Worm (Caenorhabditis elegans) whole organism, late embryonic: ENCODE measurements around the gene K08E5.6.

Source experiments
- C08G9.2 ChIP-seq: sonication (generic microtip); optimal IDR thresholded peaks from 2 replicates; lab custom pipeline; 2016; ENCODE audit warnings: mild to moderate bottlenecking, missing genetic modification characterization, moderate library complexity, missing compliant biosample characterization
- C38D4.7 ChIP-seq: fragments of 200-800 bp; sonication (Bioruptor generic); optimal IDR thresholded peaks from 2 replicates; lab custom pipeline; 2018; ENCODE audit warnings: mild to moderate bottlenecking, missing genetic modification characterization, moderate library complexity, missing compliant biosample characterization
- F13H6.1 ChIP-seq: sonication (generic microtip); optimal IDR thresholded peaks from 2 replicates; lab custom pipeline; 2016; ENCODE audit warnings: missing genetic modification characterization, missing compliant biosample characterization
- K09A11.1 ChIP-seq: sonication (generic microtip); optimal IDR thresholded peaks from 2 replicates; lab custom pipeline; 2017; ENCODE audit warnings: antibody characterized with exemption, mild to moderate bottlenecking, missing genetic modification characterization, missing compliant biosample characterization; ENCODE audit not compliant: insufficient read depth
- T23F11.4 ChIP-seq: fragments of 200-800 bp; sonication (Bioruptor generic); optimal IDR thresholded peaks from 2 replicates; lab custom pipeline; 2018; ENCODE audit warnings: mild to moderate bottlenecking, missing genetic modification characterization, missing compliant biosample characterization
- Y22D7AL.16 ChIP-seq: sonication (generic microtip); optimal IDR thresholded peaks from 2 replicates; lab custom pipeline; 2016; ENCODE audit warnings: missing genetic modification characterization, missing compliant biosample characterization
- ahr-1 ChIP-seq: sonication (generic microtip); optimal IDR thresholded peaks from 2 replicates; lab custom pipeline; 2016; ENCODE audit warnings: missing genetic modification characterization, missing compliant biosample characterization
- ceh-14 ChIP-seq: sonication (generic microtip); optimal IDR thresholded peaks from 2 replicates; lab custom pipeline; 2016; ENCODE audit warnings: missing genotype, missing genetic modification characterization, missing compliant biosample characterization
- ceh-18 ChIP-seq: sonication (generic microtip); optimal IDR thresholded peaks from 2 replicates; lab custom pipeline; 2016; ENCODE audit warnings: missing genetic modification characterization, missing compliant biosample characterization
- ceh-19 ChIP-seq: fragments of 200-800 bp; sonication (Bioruptor generic); optimal IDR thresholded peaks from 2 replicates; lab custom pipeline; 2018; ENCODE audit warnings: mild to moderate bottlenecking, missing genetic modification characterization, missing compliant biosample characterization
- ceh-24 ChIP-seq: sonication (generic microtip); optimal IDR thresholded peaks from 2 replicates; lab custom pipeline; 2016; ENCODE audit warnings: mild to moderate bottlenecking, missing genetic modification characterization, missing compliant biosample characterization
- ceh-30 ChIP-seq: fragments of 150-350 bp; optimal IDR thresholded peaks from 2 replicates; lab custom pipeline; 2014; ENCODE audit warnings: missing biosample characterization, missing genetic modification characterization
- ceh-34 ChIP-seq: sonication (generic microtip); optimal IDR thresholded peaks from 2 replicates; lab custom pipeline; 2016; ENCODE audit warnings: mild to moderate bottlenecking, missing genetic modification characterization, missing compliant biosample characterization
- ceh-45 ChIP-seq: fragments of 200-800 bp; sonication (Bioruptor generic); IDR thresholded peaks from 2 replicates; pipeline ENCODE4 v1.3.6; 2022; ENCODE audit warnings: missing genetic modification reagents, missing genetic modification characterization, missing compliant biosample characterization
- dve-1 ChIP-seq: sonication (generic microtip); optimal IDR thresholded peaks from 2 replicates; lab custom pipeline; 2017; ENCODE audit warnings: antibody characterized with exemption, mild to moderate bottlenecking, missing genetic modification characterization, missing compliant biosample characterization
- elt-4 ChIP-seq: sonication (generic microtip); optimal IDR thresholded peaks from 2 replicates; lab custom pipeline; 2016; ENCODE audit warnings: missing genetic modification characterization, missing compliant biosample characterization
- ets-4 ChIP-seq: sonication (generic microtip); optimal IDR thresholded peaks from 2 replicates; lab custom pipeline; 2016; ENCODE audit warnings: missing genetic modification characterization, missing compliant biosample characterization
- eyg-1 ChIP-seq: sonication (generic microtip); optimal IDR thresholded peaks from 2 replicates; lab custom pipeline; 2016; ENCODE audit warnings: missing genotype, missing genetic modification characterization, missing compliant biosample characterization
- gmeb-2 ChIP-seq: sonication (generic microtip); optimal IDR thresholded peaks from 2 replicates; lab custom pipeline; 2016; ENCODE audit warnings: missing genetic modification characterization, inconsistent platforms, missing compliant biosample characterization
- hlh-15 ChIP-seq: sonication (generic microtip); optimal IDR thresholded peaks from 2 replicates; lab custom pipeline; 2016; ENCODE audit warnings: missing genetic modification characterization, missing compliant biosample characterization
- hlh-6 ChIP-seq: sonication (generic microtip); optimal IDR thresholded peaks from 2 replicates; lab custom pipeline; 2016; ENCODE audit warnings: missing genotype, missing genetic modification characterization, missing compliant biosample characterization
- lim-6 ChIP-seq: sonication (generic microtip); optimal IDR thresholded peaks from 2 replicates; lab custom pipeline; 2016; ENCODE audit warnings: missing genetic modification characterization, missing compliant biosample characterization
- lin-11 ChIP-seq: fragments of 200-800 bp; sonication (Bioruptor generic); optimal IDR thresholded peaks from 2 replicates; lab custom pipeline; 2018; ENCODE audit warnings: mild to moderate bottlenecking, missing genetic modification characterization, missing compliant biosample characterization
- madf-2 ChIP-seq: sonication (generic microtip); optimal IDR thresholded peaks from 2 replicates; lab custom pipeline; 2017; ENCODE audit warnings: missing genetic modification characterization, missing compliant biosample characterization
- nfya-1 ChIP-seq: sonication (generic microtip); optimal IDR thresholded peaks from 2 replicates; lab custom pipeline; 2017; ENCODE audit warnings: missing genetic modification characterization, mild to moderate bottlenecking, missing compliant biosample characterization, antibody characterized with exemption, moderate library complexity
- nhr-11 ChIP-seq: fragments of 150-350 bp; optimal IDR thresholded peaks from 2 replicates; lab custom pipeline; 2014; ENCODE audit warnings: missing biosample characterization, missing genetic modification characterization
- pag-3 ChIP-seq: sonication (generic microtip); optimal IDR thresholded peaks from 2 replicates; lab custom pipeline; 2016; ENCODE audit warnings: missing compliant biosample characterization, missing genetic modification characterization, borderline replicate concordance
- pax-1 ChIP-seq: fragments of 150-350 bp; optimal IDR thresholded peaks from 2 replicates; lab custom pipeline; 2014; ENCODE audit warnings: missing biosample characterization, missing genetic modification characterization
- pha-4 ChIP-seq: fragments of 150-350 bp; optimal IDR thresholded peaks from 2 replicates; lab custom pipeline; 2018; ENCODE audit warnings: missing biosample characterization, missing genetic modification reagents, missing genetic modification characterization
- pqm-1 ChIP-seq: sonication (generic microtip); optimal IDR thresholded peaks from 2 replicates; lab custom pipeline; 2016; ENCODE audit warnings: missing genetic modification characterization, missing compliant biosample characterization
- pros-1 ChIP-seq: fragments of 150-350 bp; optimal IDR thresholded peaks from 2 replicates; lab custom pipeline; 2014; ENCODE audit warnings: missing biosample characterization, missing genetic modification reagents, missing genetic modification characterization
- ref-2 ChIP-seq: sonication (generic microtip); optimal IDR thresholded peaks from 2 replicates; lab custom pipeline; 2016; ENCODE audit warnings: missing genetic modification characterization, missing compliant biosample characterization
- sox-2 ChIP-seq: fragments of 200-800 bp; sonication (Bioruptor generic); IDR thresholded peaks from 2 replicates; pipeline ENCODE4 v1.3.6; 2022; ENCODE audit warnings: missing genetic modification reagents, missing genetic modification characterization, missing compliant biosample characterization
- syd-9 ChIP-seq: sonication (generic microtip); optimal IDR thresholded peaks from 2 replicates; lab custom pipeline; 2016; ENCODE audit warnings: mild to moderate bottlenecking, missing genetic modification characterization, moderate library complexity, missing compliant biosample characterization
- tbx-7 ChIP-seq: sonication (generic microtip); optimal IDR thresholded peaks from 2 replicates; lab custom pipeline; 2016; ENCODE audit warnings: missing genotype, missing genetic modification characterization, missing compliant biosample characterization
- zip-5 ChIP-seq: sonication (generic microtip); optimal IDR thresholded peaks from 2 replicates; lab custom pipeline; 2016; ENCODE audit warnings: missing genetic modification characterization, missing compliant biosample characterization
- ztf-16 ChIP-seq: sonication (generic microtip); optimal IDR thresholded peaks from 2 replicates; lab custom pipeline; 2017; ENCODE audit warnings: missing genetic modification characterization, missing compliant biosample characterization

Gene K08E5.6

ce11 chrIII:10156269-10156668 lies 15.4 kb downstream of the K08E5.6 start:
- TF ChIP-seq T23F11.4 (GFP tag; lab: Kevin White, UChicago) = no peak
- TF ChIP-seq syd-9 (tag; lab: Kevin White, UChicago) = no peak
- no peak for TF ChIP-seq pros-1
- TF ChIP-seq pqm-1 (tag; lab: Kevin White, UChicago) = no peak
- TF ChIP-seq pax-1 (tag; lab: Kevin White, UChicago) = no peak
- TF ChIP-seq lin-11 = no peak
- no peak for TF ChIP-seq pag-3 (tag; lab: Kevin White, UChicago)
- TF ChIP-seq Y22D7AL.16 = no peak
- TF ChIP-seq ceh-19 (GFP tag; lab: Kevin White, UChicago) = no peak
- TF ChIP-seq ets-4 (tag; lab: Kevin White, UChicago) = no peak
- no peak for TF ChIP-seq madf-2 (tag; lab: Kevin White, UChicago)
- no peak for TF ChIP-seq K09A11.1 (tag; lab: Kevin White, UChicago)
- no peak for TF ChIP-seq ceh-18 (tag; lab: Kevin White, UChicago)
- TF ChIP-seq F13H6.1 (tag; lab: Kevin White, UChicago) = no peak
- no peak for TF ChIP-seq elt-4 (tag; lab: Kevin White, UChicago)

ce11 chrIII:10160385-10160784 lies 19.6 kb downstream of the K08E5.6 start, which contains the start of the genes K08E5.5 and mua-3:
K08E5.5 (minus strand) TSS chrIII:10160485.
mua-3 (plus strand) TSS chrIII:10160697.
- no peak for TF ChIP-seq ref-2 (tag; lab: Kevin White, UChicago)
- TF ChIP-seq ceh-34 = no peak
- no peak for TF ChIP-seq K09A11.1 (tag; lab: Kevin White, UChicago)
- no peak for TF ChIP-seq pha-4 (tag; lab: Kevin White, UChicago)
- TF ChIP-seq ahr-1 (tag; lab: Kevin White, UChicago) = no peak
- no peak for TF ChIP-seq syd-9 (tag; lab: Kevin White, UChicago)
- no peak for TF ChIP-seq ceh-45 (GFP tag; lab: Robert Waterston, UW)
- no peak for TF ChIP-seq madf-2 (tag; lab: Kevin White, UChicago)

ce11 chrIII:10170265-10170664 lies 29.4 kb downstream of the K08E5.6 start:
- TF ChIP-seq ztf-16 (tag; lab: Kevin White, UChicago) = no peak
- TF ChIP-seq ceh-30 = no peak
- TF ChIP-seq C38D4.7 (GFP tag; lab: Kevin White, UChicago) = no peak
- no peak for TF ChIP-seq dve-1 (tag; lab: Kevin White, UChicago)
- no peak for TF ChIP-seq madf-2 (tag; lab: Kevin White, UChicago)
- no peak for TF ChIP-seq ceh-24 (tag; lab: Kevin White, UChicago)
- TF ChIP-seq lin-11 = no peak
- TF ChIP-seq ahr-1 (tag; lab: Kevin White, UChicago) = no peak
- no peak for TF ChIP-seq lim-6 (tag; lab: Kevin White, UChicago)
- TF ChIP-seq ceh-19 (GFP tag; lab: Kevin White, UChicago) = no peak
- no peak for TF ChIP-seq tbx-7 (tag; lab: Kevin White, UChicago)
- no peak for TF ChIP-seq Y22D7AL.16

- TF ChIP-seq ceh-14 (no peak), pros-1 (no peak), hlh-15 (tag; lab: Kevin White, UChicago) (no peak), ceh-24 (tag; lab: Kevin White, UChicago) (no peak), C08G9.2 (tag; lab: Kevin White, UChicago) (no peak), zip-5 (no peak), hlh-6 (tag; lab: Kevin White, UChicago) (no peak), sox-2 (GFP tag; lab: Robert Waterston, UW) (no peak), nhr-11 (no peak), T23F11.4 (GFP tag; lab: Kevin White, UChicago) (no peak), Y22D7AL.16 (no peak), eyg-1 (tag; lab: Kevin White, UChicago) (no peak), ceh-30 (no peak), nfya-1 (tag; lab: Kevin White, UChicago) (no peak), gmeb-2 (tag; lab: Kevin White, UChicago) (no peak)
- TF ChIP-seq, all 69 proteins: peak for 0
These were observed 37.2 kb downstream of the K08E5.6 start for ce11 chrIII:10178023-10178422.
